Fruit fly (Drosophila melanogaster) whole organism, prepupa: ENCODE measurements around the gene bnl.

Experiments
- CG8319 ChIP-seq: fragments of 200-800 bp; sonication (Bioruptor generic); optimal IDR thresholded peaks from 3 replicates; lab custom pipeline; 2016; ENCODE audit warnings: missing biosample characterization, missing genetic modification characterization
- CG9139 ChIP-seq: fragments of 200-800 bp; sonication (Bioruptor generic); optimal IDR thresholded peaks from 3 replicates; lab custom pipeline; 2017; ENCODE audit warnings: missing biosample characterization, mild to moderate bottlenecking, missing genetic modification characterization
- Ets21C ChIP-seq: fragments of 200-800 bp; sonication (Bioruptor generic); optimal IDR thresholded peaks from 3 replicates; lab custom pipeline; 2016; ENCODE audit warnings: missing biosample characterization, missing genetic modification characterization
- Hr39 ChIP-seq: fragments of 200-800 bp; sonication (Bioruptor generic); optimal IDR thresholded peaks from 2 replicates; lab custom pipeline; 2016; ENCODE audit warnings: missing biosample characterization, missing genetic modification characterization

bnl gene

dm6 chr3R:19773125-19773524 is 63.5 kb downstream of the bnl start, which contains the start of gene Acsx1L:
Gene Acsx1L (minus strand): TSS chr3R:19773225.
- TF ChIP-seq CG9139 (no peak), CG8319 (GFP tag; lab: Kevin White, UChicago) (no peak), Hr39 (GFP tag; lab: Kevin White, UChicago) (no peak), Ets21C (GFP tag; lab: Kevin White, UChicago) (no peak)
